Worm (Caenorhabditis elegans): ENCODE data around the gene Y62E10A.6.

ce11 chrIV:13358488-13358887, 13.3 kb upstream of the Y62E10A.6 start, which contains the start of gene W02A2.8:
- TF ChIP-seq tbx-11 (GFP tag; IDR thresholded peaks at IDR 0.05) (no peak), ets-7 (tag; optimal IDR thresholded peaks at IDR 0.05) (no peak), ama-1 (optimal IDR thresholded peaks at IDR 0.05) (no peak), tbx-37 (GFP tag; conservative IDR thresholded peaks at IDR 0.05) (no peak), hnd-1 (tag; optimal IDR thresholded peaks at IDR 0.05) (no peak), F13C5.2 (tag; optimal IDR thresholded peaks at IDR 0.05) (no peak), flt-1 (GFP tag; IDR thresholded peaks at IDR 0.05) (no peak), aly-1 (tag; optimal IDR thresholded peaks at IDR 0.05) (no peak), pes-1 (GFP tag; IDR thresholded peaks at IDR 0.05) (no peak), hmg-4 (GFP tag; optimal IDR thresholded peaks at IDR 0.05) (no peak), hmbx-1 (tag; optimal IDR thresholded peaks at IDR 0.05) (no peak), scrt-1 (GFP tag; IDR thresholded peaks at IDR 0.05) (no peak)
